Worm (Caenorhabditis elegans) whole organism, L4 larva: ENCODE data around the gene T08G2.2.

Experiments
- F10B5.3 ChIP-seq: sonication (generic microtip); optimal IDR thresholded peaks from 2 replicates; lab custom pipeline; 2016; ENCODE audit warnings: mild to moderate bottlenecking, missing genetic modification characterization, missing compliant biosample characterization
- F37D6.2 ChIP-seq: sonication (generic microtip); optimal IDR thresholded peaks from 2 replicates; lab custom pipeline; 2016; ENCODE audit warnings: mild to moderate bottlenecking, missing genetic modification characterization, missing compliant biosample characterization
- T26A8.4 ChIP-seq: fragments of 200-800 bp; sonication (Bioruptor generic); IDR thresholded peaks from 2 replicates; pipeline ENCODE4 v1.3.6; 2022; ENCODE audit warnings: missing genetic modification characterization, missing compliant biosample characterization
- Y75B8A.6 ChIP-seq: fragments of 200-800 bp; sonication (Bioruptor generic); IDR thresholded peaks from 2 replicates; pipeline ENCODE4 v1.3.6; 2022; ENCODE audit warnings: missing genetic modification reagents, missing genetic modification characterization, missing compliant biosample characterization
- aha-1 ChIP-seq: fragments of 150-350 bp; peaks from one replicate; lab custom pipeline; 2014; ENCODE audit warnings: missing biosample characterization, missing genetic modification characterization
- ama-1 ChIP-seq: fragments of 150-350 bp; optimal IDR thresholded peaks from 2 replicates; lab custom pipeline; 2014; ENCODE audit warnings: inconsistent platforms, mixed read lengths
- attf-4 ChIP-seq: sonication (generic microtip); optimal IDR thresholded peaks from 3 replicates; lab custom pipeline; 2017; ENCODE audit warnings: missing biosample characterization, missing genetic modification characterization
- ceh-28 ChIP-seq: fragments of 150-350 bp; optimal IDR thresholded peaks from 2 replicates; lab custom pipeline; 2014; ENCODE audit warnings: missing biosample characterization, missing genetic modification reagents, missing genetic modification characterization
- ceh-62 ChIP-seq: sonication (generic microtip); optimal IDR thresholded peaks from 2 replicates; lab custom pipeline; 2017; ENCODE audit warnings: missing biosample characterization, missing genetic modification characterization
- ceh-82 ChIP-seq: sonication (generic microtip); optimal IDR thresholded peaks from 2 replicates; lab custom pipeline; 2017; ENCODE audit warnings: missing biosample characterization, missing genetic modification characterization
- cey-2 ChIP-seq: sonication (generic microtip); optimal IDR thresholded peaks from 3 replicates; lab custom pipeline; 2017; ENCODE audit warnings: missing genetic modification characterization, mild to moderate bottlenecking, missing compliant biosample characterization, antibody characterized with exemption, borderline replicate concordance; ENCODE audit not compliant: insufficient read depth
- daf-12 ChIP-seq: fragments of 150-350 bp; optimal IDR thresholded peaks from 2 replicates; lab custom pipeline; 2014; ENCODE audit warnings: missing biosample characterization, missing genetic modification reagents, missing genetic modification characterization
- daf-16 ChIP-seq, 3 experiments: sonication (generic microtip); optimal IDR thresholded peaks; 2 replicates each; lab custom pipeline; 2016 to 2017; ENCODE audit warnings: missing genetic modification characterization in 3 of 3, missing genetic modification reagents in 3 of 3, mild to moderate bottlenecking in 2 of 3, missing compliant biosample characterization in 2 of 3, missing biosample characterization in 1 of 3, moderate library complexity in 1 of 3
- dmd-6 ChIP-seq: fragments of 200-800 bp; sonication (Bioruptor generic); IDR thresholded peaks from 2 replicates; pipeline ENCODE4 v1.3.6; 2022; ENCODE audit warnings: missing genetic modification reagents, missing genetic modification characterization, missing compliant biosample characterization
- hlh-11 ChIP-seq: fragments of 200-800 bp; sonication (Bioruptor generic); optimal IDR thresholded peaks from 2 replicates; lab custom pipeline; 2018; ENCODE audit warnings: mild to moderate bottlenecking, missing genetic modification characterization, missing compliant biosample characterization
- hmg-1.1 ChIP-seq: fragments of 200-800 bp; sonication (Bioruptor generic); IDR thresholded peaks from 2 replicates; pipeline ENCODE4 v1.3.6; 2022; ENCODE audit warnings: missing genetic modification reagents, missing genetic modification characterization, missing compliant biosample characterization
- lim-7 ChIP-seq: fragments of 200-800 bp; sonication (Bioruptor generic); IDR thresholded peaks from 2 replicates; pipeline ENCODE4 v1.3.6; 2022; ENCODE audit warnings: missing genetic modification characterization, missing compliant biosample characterization
- lin-13 ChIP-seq: fragments of 150-350 bp; optimal IDR thresholded peaks from 2 replicates; lab custom pipeline; 2014; ENCODE audit warnings: missing biosample characterization, missing genetic modification reagents, missing genetic modification characterization
- lin-15B ChIP-seq: fragments of 150-350 bp; sonication (generic microtip); optimal IDR thresholded peaks from 3 replicates; lab custom pipeline; 2014; ENCODE audit warnings: missing biosample characterization, missing genetic modification characterization
- lin-38 ChIP-seq: fragments of 200-800 bp; sonication (Bioruptor generic); IDR thresholded peaks from 2 replicates; pipeline ENCODE4 v1.3.6; 2022; ENCODE audit warnings: missing genetic modification reagents, missing genetic modification characterization, missing compliant biosample characterization
- lin-39 ChIP-seq: fragments of 150-350 bp; optimal IDR thresholded peaks from 2 replicates; lab custom pipeline; 2014; ENCODE audit warnings: missing biosample characterization, missing genetic modification reagents, missing genetic modification characterization
- lir-3 ChIP-seq: sonication (generic microtip); optimal IDR thresholded peaks from 2 replicates; lab custom pipeline; 2016; ENCODE audit warnings: mild to moderate bottlenecking, missing genetic modification characterization, missing compliant biosample characterization
- madf-9 ChIP-seq: fragments of 200-800 bp; sonication (Bioruptor generic); conservative IDR thresholded peaks from 2 replicates; pipeline ENCODE4 v1.3.6; 2022; ENCODE audit warnings: missing genetic modification reagents, missing genetic modification characterization, missing compliant biosample characterization
- mdl-1 ChIP-seq, 2 experiments: fragments of 150-350 bp in 1 of 2; sonication (generic microtip) in 1 of 2; optimal IDR thresholded peaks; 2 replicates each; lab custom pipeline; 2014 to 2017; ENCODE audit warnings: missing biosample characterization in 2 of 2, missing genetic modification characterization in 2 of 2
- mdt-29 ChIP-seq: fragments of 200-800 bp; sonication (Bioruptor generic); IDR thresholded peaks from 2 replicates; pipeline ENCODE4 v1.3.6; 2022; ENCODE audit warnings: missing genetic modification reagents, missing genetic modification characterization, missing compliant biosample characterization
- mes-2 ChIP-seq: sonication (generic microtip); optimal IDR thresholded peaks from 2 replicates; lab custom pipeline; 2016; ENCODE audit warnings: missing genotype, mild to moderate bottlenecking, missing genetic modification characterization, missing compliant biosample characterization; ENCODE audit not compliant: poor library complexity, severe bottlenecking
- mxl-3 ChIP-seq: fragments of 200-800 bp; sonication (Bioruptor generic); optimal IDR thresholded peaks from 2 replicates; lab custom pipeline; 2018; ENCODE audit warnings: mild to moderate bottlenecking, missing genetic modification characterization, missing compliant biosample characterization
- nhr-11 ChIP-seq: fragments of 150-350 bp; optimal IDR thresholded peaks from 2 replicates; lab custom pipeline; 2014; ENCODE audit warnings: missing biosample characterization, missing genetic modification characterization
- pha-4 ChIP-seq, 2 experiments: fragments of 150-350 bp in 1 of 2; fragments of 200-800 bp in 1 of 2; sonication (Bioruptor generic) in 1 of 2; IDR thresholded peaks in 1 of 2; optimal IDR thresholded peaks in 1 of 2; 2 replicates each; pipeline versions ENCODE4 v1.3.6 to Lab custom; 2014 to 2022; ENCODE audit warnings: missing genetic modification characterization in 2 of 2, missing genetic modification reagents in 2 of 2, missing biosample characterization in 1 of 2, missing compliant biosample characterization in 1 of 2
- set-16 ChIP-seq: fragments of 200-800 bp; sonication (Bioruptor generic); IDR thresholded peaks from 2 replicates; pipeline ENCODE4 v1.3.6; 2022; ENCODE audit warnings: missing genetic modification reagents, missing genetic modification characterization, missing compliant biosample characterization
- snpc-1.2 ChIP-seq: fragments of 200-800 bp; sonication (Bioruptor generic); IDR thresholded peaks from 2 replicates; pipeline ENCODE4 v1.3.6; 2022; ENCODE audit warnings: missing genetic modification reagents, missing genetic modification characterization, missing compliant biosample characterization
- snpc-4 ChIP-seq: fragments of 150-350 bp; optimal IDR thresholded peaks from 2 replicates; lab custom pipeline; 2014; ENCODE audit warnings: missing biosample characterization, missing genetic modification characterization
- spr-3 ChIP-seq: fragments of 200-800 bp; sonication (Bioruptor generic); optimal IDR thresholded peaks from 2 replicates; lab custom pipeline; 2018; ENCODE audit warnings: mild to moderate bottlenecking, missing genetic modification characterization, missing compliant biosample characterization
- tag-97 ChIP-seq: fragments of 200-800 bp; sonication (Bioruptor generic); IDR thresholded peaks from 2 replicates; pipeline ENCODE4 v1.3.6; 2022; ENCODE audit warnings: missing genetic modification characterization, missing compliant biosample characterization
- unc-130 ChIP-seq: sonication (generic microtip); optimal IDR thresholded peaks from 2 replicates; lab custom pipeline; 2016; ENCODE audit warnings: missing genetic modification reagents, missing genetic modification characterization, missing compliant biosample characterization
- unc-62 ChIP-seq, 3 experiments: fragments of 150-350 bp in 1 of 3; sonication (generic microtip); optimal IDR thresholded peaks in 2 of 3; peaks in 1 of 3; 1 replicate in 1 of 3; 2 replicates in 2 of 3; lab custom pipeline; 2014 to 2017; ENCODE audit warnings: missing biosample characterization in 3 of 3, missing genetic modification characterization in 3 of 3, missing genetic modification reagents in 3 of 3, missing genotype in 1 of 3
- zfp-3 ChIP-seq: fragments of 200-800 bp; sonication (Bioruptor generic); conservative IDR thresholded peaks from 2 replicates; pipeline ENCODE4 v1.3.6; 2022; ENCODE audit warnings: missing genetic modification reagents, missing genetic modification characterization, missing compliant biosample characterization

Gene T08G2.2

DNA sequence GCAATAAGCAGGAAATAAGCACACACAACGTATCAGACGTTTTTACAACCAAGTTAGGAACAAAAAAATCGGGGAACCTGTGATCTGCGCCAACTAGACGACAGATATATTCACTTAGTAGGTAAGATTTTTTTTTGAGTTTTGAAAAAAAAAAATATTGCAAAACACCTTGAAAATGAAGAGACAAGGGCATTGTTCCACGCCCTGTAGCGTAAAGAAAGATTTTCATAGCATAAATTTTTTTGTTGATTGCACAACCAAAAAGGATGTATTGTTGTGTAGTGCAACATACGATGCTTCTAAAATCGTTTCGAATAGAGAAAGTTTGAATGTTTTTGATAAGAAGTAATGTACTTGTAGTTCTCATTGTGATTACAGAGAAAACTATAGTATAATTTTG, 29.0 kb downstream of the T08G2.2 start:
- TF ChIP-seq spr-3 (GFP tag; lab: Kevin White, UChicago) (no peak), snpc-4 (tag; lab: Kevin White, UChicago) (no peak), dmd-6 (no peak), Y75B8A.6 (GFP tag; lab: Robert Waterston, UW) (no peak), aha-1 (peak; percentile 73), lin-39 (tag; lab: Kevin White, UChicago) (no peak), daf-16 (GFP tag; optimal IDR thresholded peaks at IDR 0.05; lab: Kevin White, UChicago) (no peak), daf-16 (tag; optimal IDR thresholded peaks at IDR 0.05; lab: Kevin White, UChicago) (no peak), tag-97 (GFP tag; lab: Robert Waterston, UW) (no peak), lin-13 (GFP tag; lab: Kevin White, UChicago) (no peak)

DNA sequence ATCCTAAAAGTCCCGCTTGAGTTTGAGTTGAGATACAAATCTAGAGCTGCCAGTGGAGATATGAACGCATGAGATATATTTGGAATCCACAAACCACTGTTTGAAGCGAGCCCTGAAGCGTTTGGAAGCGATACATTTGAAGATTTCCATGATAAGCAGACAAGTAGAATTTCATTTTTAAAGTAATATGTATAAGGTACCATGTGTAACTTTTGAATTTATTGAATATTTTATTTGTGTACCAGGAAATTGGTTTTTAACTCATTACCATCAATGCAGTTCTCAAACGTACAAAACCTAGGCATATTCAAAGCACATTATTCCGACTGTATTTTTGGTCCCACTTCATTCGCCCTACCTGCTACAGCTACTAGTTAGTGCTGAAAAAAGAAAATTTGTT, 30.9 kb downstream of the T08G2.2 start, which contains the start of gene B0302.2:
Gene B0302.2 (plus strand): TSS at position 301 of the 400 bp plus-strand sequence.
- TF ChIP-seq ama-1 (lab: Kevin White, UChicago) (no peak), F10B5.3 (tag; lab: Kevin White, UChicago) (no peak), zfp-3 (GFP tag; lab: Robert Waterston, UW) (no peak), ceh-28 (tag; lab: Kevin White, UChicago) (no peak), ceh-62 (tag; lab: Kevin White, UChicago) (no peak), madf-9 (GFP tag; lab: Robert Waterston, UW) (no peak), ceh-82 (no peak), unc-62 (GFP tag; optimal IDR thresholded peaks at IDR 0.05 in 1 of 2; lab: Kevin White, UChicago) (no peak), unc-62 (tag; optimal IDR thresholded peaks at IDR 0.05; lab: Kevin White, UChicago) (no peak), T26A8.4 (GFP tag; lab: Robert Waterston, UW) (no peak), cey-2 (tag; lab: Kevin White, UChicago) (no peak), nhr-11 (tag; lab: Kevin White, UChicago) (no peak), lir-3 (tag; lab: Kevin White, UChicago) (no peak), F37D6.2 (tag; lab: Kevin White, UChicago) (no peak), lin-38 (GFP tag; lab: Robert Waterston, UW) (no peak), mes-2 (tag; lab: Kevin White, UChicago) (no peak), mdt-29 (GFP tag; lab: Robert Waterston, UW) (no peak), lim-7 (GFP tag; lab: Robert Waterston, UW) (no peak), snpc-1.2 (GFP tag; lab: Robert Waterston, UW) (no peak), mxl-3 (no peak), hlh-11 (tag; lab: Kevin White, UChicago) (no peak)

DNA sequence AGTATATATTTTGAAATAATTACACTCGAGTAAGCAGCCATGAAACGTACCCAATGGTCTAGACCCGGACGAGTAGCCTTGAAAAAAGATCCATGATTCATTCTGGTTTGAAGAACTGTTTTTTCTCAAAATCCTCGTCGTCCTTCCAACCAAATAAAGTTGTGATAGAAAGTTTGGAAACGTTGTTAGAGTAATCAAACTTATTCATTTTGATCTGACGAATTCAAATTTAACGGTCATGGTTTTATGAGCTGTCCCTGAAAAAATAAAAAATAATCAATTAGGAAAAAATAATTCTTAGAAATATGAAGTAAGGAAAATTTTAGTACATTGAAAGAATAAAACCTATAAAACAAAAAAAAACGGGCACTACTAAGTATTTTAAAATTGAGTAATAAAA, 32.5 kb downstream of the T08G2.2 start, which contains the start of gene B0302.4:
Gene B0302.4 (minus strand): TSS at position 101 of the 400 bp plus-strand sequence.
- no peak for TF ChIP-seq ceh-82
- TF ChIP-seq daf-12 (tag; lab: Kevin White, UChicago) = no peak

DNA sequence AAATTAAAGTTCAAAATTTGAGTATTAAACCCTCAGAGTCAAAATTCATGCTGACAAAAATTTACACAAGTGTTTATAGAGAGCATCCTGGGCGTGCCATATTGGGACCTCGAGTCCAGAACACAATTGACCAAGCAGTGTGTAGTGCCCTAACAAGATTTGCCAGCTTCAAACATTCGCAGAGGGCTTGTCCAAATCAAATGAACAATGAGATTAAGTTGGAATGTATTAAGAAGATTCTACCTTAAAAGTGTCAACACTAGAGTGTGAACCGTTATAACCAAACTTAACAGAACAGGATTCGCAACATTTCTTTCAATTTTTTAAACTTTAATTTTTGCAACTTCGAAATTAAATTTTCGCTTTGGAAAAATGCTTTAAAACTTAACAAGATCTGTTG, 38.8 kb downstream of the T08G2.2 start:
- TF ChIP-seq attf-4 (tag; lab: Kevin White, UChicago) (no peak), lin-15B (tag; lab: Kevin White, UChicago) (no peak), mdl-1 (tag; optimal IDR thresholded peaks at IDR 0.05; lab: Kevin White, UChicago) (no peak), set-16 (GFP tag; lab: Robert Waterston, UW) (no peak), mxl-3 (no peak), hmg-1.1 (GFP tag; lab: Robert Waterston, UW) (no peak), pha-4 (GFP tag; IDR thresholded peaks at IDR 0.05; lab: Robert Waterston, UW) (no peak), pha-4 (tag; optimal IDR thresholded peaks at IDR 0.05; lab: Kevin White, UChicago) (no peak), zfp-3 (GFP tag; lab: Robert Waterston, UW) (no peak), unc-130 (GFP tag; lab: Kevin White, UChicago) (no peak)
- TF ChIP-seq, all 104 proteins: peak for 0
